Worm (Caenorhabditis elegans) whole organism, midembryonic: ENCODE measurements around the gene Y56A3A.22.

Source experiments
- cog-1 ChIP-seq: sonication (generic microtip); optimal IDR thresholded peaks from 2 replicates; lab custom pipeline; 2016; ENCODE audit warnings: missing genetic modification characterization, missing compliant biosample characterization
- flt-1 ChIP-seq: fragments of 200-800 bp; sonication (Bioruptor generic); IDR thresholded peaks from 2 replicates; pipeline ENCODE4 v1.3.6; 2022; ENCODE audit warnings: missing genetic modification characterization, missing compliant biosample characterization
- klf-2 ChIP-seq: fragments of 200-800 bp; sonication (Bioruptor generic); conservative IDR thresholded peaks from 2 replicates; pipeline ENCODE4 v1.3.6; 2022; ENCODE audit warnings: missing genetic modification reagents, missing genetic modification characterization, missing compliant biosample characterization
- ztf-29 ChIP-seq: fragments of 200-800 bp; sonication (Bioruptor generic); IDR thresholded peaks from 2 replicates; pipeline ENCODE4 v1.3.6; 2022; ENCODE audit warnings: missing genetic modification reagents, missing genetic modification characterization, missing compliant biosample characterization

DNA sequence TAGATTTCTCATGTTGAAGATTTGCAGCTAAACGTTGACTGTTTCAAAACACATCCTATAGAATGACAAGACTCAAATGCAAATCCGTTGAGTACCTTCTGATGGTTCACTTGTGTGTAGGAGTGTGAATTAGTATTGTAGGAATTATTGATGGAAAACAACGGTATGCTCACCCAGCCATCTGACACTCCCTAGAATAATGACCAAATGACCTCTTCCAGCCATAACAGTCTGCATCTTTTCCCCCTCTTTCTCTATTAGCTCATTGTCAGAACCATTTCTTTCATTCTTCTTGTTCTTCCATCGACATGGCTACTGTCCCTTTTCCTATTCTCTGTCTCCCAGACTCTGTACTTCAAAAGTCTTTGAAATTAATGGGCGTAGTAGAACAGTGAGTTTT is 12.8 kb upstream of the Y56A3A.22 start, which contains the start of gene fbxb-24:
- no peak for TF ChIP-seq klf-2 (GFP tag; lab: Robert Waterston, UW)
- TF ChIP-seq cog-1 = no peak
- TF ChIP-seq flt-1 (GFP tag; lab: Robert Waterston, UW) = no peak
- no peak for TF ChIP-seq ztf-29 (GFP tag; lab: Robert Waterston, UW)
